Worm (Caenorhabditis elegans) whole organism, L2 larva: Measurements from ENCODE around the gene ric-4.

ENCODE experiments used
- C34F6.9 ChIP-seq: fragments of 150-350 bp; optimal IDR thresholded peaks from 2 replicates; lab custom pipeline; 2014; ENCODE audit warnings: missing biosample characterization, missing genetic modification characterization
- R02D3.7 ChIP-seq: fragments of 150-350 bp; optimal IDR thresholded peaks from 2 replicates; lab custom pipeline; 2014; ENCODE audit warnings: missing biosample characterization, missing genetic modification characterization
- ZK546.5 ChIP-seq: sonication (generic microtip); optimal IDR thresholded peaks from 2 replicates; lab custom pipeline; 2017; ENCODE audit warnings: missing biosample characterization, missing genetic modification characterization
- alr-1 ChIP-seq: fragments of 150-350 bp; optimal IDR thresholded peaks from 2 replicates; lab custom pipeline; 2014; ENCODE audit warnings: missing biosample characterization, missing genetic modification characterization
- ama-1 ChIP-seq: fragments of 150-350 bp; optimal IDR thresholded peaks from 2 replicates; lab custom pipeline; 2018; ENCODE audit warnings: inconsistent platforms
- ceh-16 ChIP-seq: fragments of 150-350 bp; optimal IDR thresholded peaks from 2 replicates; lab custom pipeline; 2014; ENCODE audit warnings: missing biosample characterization, missing genetic modification characterization
- dmd-4 ChIP-seq: sonication (generic microtip); optimal IDR thresholded peaks from 2 replicates; lab custom pipeline; 2017; ENCODE audit warnings: missing biosample characterization, missing genetic modification characterization
- egl-27 ChIP-seq: sonication (generic microtip); optimal IDR thresholded peaks from 3 replicates; lab custom pipeline; 2017; ENCODE audit warnings: missing biosample characterization, missing genetic modification reagents, missing genetic modification characterization
- elt-1 ChIP-seq: fragments of 150-350 bp; optimal IDR thresholded peaks from 2 replicates; lab custom pipeline; 2014; ENCODE audit warnings: missing biosample characterization, missing genetic modification characterization
- elt-3 ChIP-seq: sonication (generic microtip); optimal IDR thresholded peaks from 2 replicates; lab custom pipeline; 2017; ENCODE audit warnings: missing biosample characterization, missing genetic modification characterization
- fos-1 ChIP-seq: fragments of 150-350 bp; optimal IDR thresholded peaks from 2 replicates; lab custom pipeline; 2014; ENCODE audit warnings: missing biosample characterization, missing genetic modification characterization
- lin-11 ChIP-seq: fragments of 150-350 bp; sonication (generic microtip); optimal IDR thresholded peaks from 2 replicates; lab custom pipeline; 2014; ENCODE audit warnings: missing biosample characterization, missing genetic modification characterization, inconsistent platforms, mixed read lengths
- lin-13 ChIP-seq: fragments of 150-350 bp; optimal IDR thresholded peaks from 2 replicates; lab custom pipeline; 2014; ENCODE audit warnings: missing biosample characterization, missing genetic modification reagents, missing genetic modification characterization
- mab-5 ChIP-seq: fragments of 150-350 bp; optimal IDR thresholded peaks from 2 replicates; lab custom pipeline; 2014; ENCODE audit warnings: missing biosample characterization, missing genetic modification characterization
- mdl-1 ChIP-seq, 2 experiments: fragments of 150-350 bp in 1 of 2; sonication (generic microtip) in 1 of 2; optimal IDR thresholded peaks; 2 replicates each; lab custom pipeline; 2017; ENCODE audit warnings: missing biosample characterization in 2 of 2, missing genetic modification characterization in 2 of 2
- nhr-10 ChIP-seq: sonication (generic microtip); optimal IDR thresholded peaks from 2 replicates; lab custom pipeline; 2017; ENCODE audit warnings: missing biosample characterization, missing genetic modification characterization
- nhr-12 ChIP-seq: fragments of 150-350 bp; optimal IDR thresholded peaks from 2 replicates; lab custom pipeline; 2014; ENCODE audit warnings: missing biosample characterization, missing genetic modification characterization
- nhr-129 ChIP-seq: fragments of 150-350 bp; optimal IDR thresholded peaks from 2 replicates; lab custom pipeline; 2014; ENCODE audit warnings: missing biosample characterization, missing genetic modification characterization
- nhr-21 ChIP-seq: fragments of 150-350 bp; optimal IDR thresholded peaks from 2 replicates; lab custom pipeline; 2014; ENCODE audit warnings: missing biosample characterization, missing genetic modification characterization
- nhr-23 ChIP-seq: fragments of 150-350 bp; optimal IDR thresholded peaks from 2 replicates; lab custom pipeline; 2014; ENCODE audit warnings: missing biosample characterization, missing genetic modification reagents, missing genetic modification characterization
- nhr-237 ChIP-seq: fragments of 150-350 bp; optimal IDR thresholded peaks from 2 replicates; lab custom pipeline; 2014; ENCODE audit warnings: missing biosample characterization, missing genetic modification characterization
- nhr-25 ChIP-seq: fragments of 150-350 bp; sonication (generic microtip); optimal IDR thresholded peaks from 3 replicates; lab custom pipeline; 2014; ENCODE audit warnings: missing biosample characterization, missing genetic modification characterization
- nhr-6 ChIP-seq: fragments of 150-350 bp; optimal IDR thresholded peaks from 2 replicates; lab custom pipeline; 2014; ENCODE audit warnings: missing biosample characterization, missing genetic modification characterization
- peb-1 ChIP-seq: fragments of 150-350 bp; optimal IDR thresholded peaks from 2 replicates; lab custom pipeline; 2014; ENCODE audit warnings: missing biosample characterization, missing genetic modification characterization
- sem-4 ChIP-seq: fragments of 150-350 bp; optimal IDR thresholded peaks from 2 replicates; lab custom pipeline; 2014; ENCODE audit warnings: missing biosample characterization, missing genetic modification reagents, missing genetic modification characterization
- sma-9 ChIP-seq, 2 experiments: fragments of 150-350 bp in 1 of 2; sonication (generic microtip) in 1 of 2; optimal IDR thresholded peaks; 2 replicates each; lab custom pipeline; 2014 to 2016; ENCODE audit warnings: missing genetic modification characterization in 2 of 2, mild to moderate bottlenecking in 1 of 2, missing biosample characterization in 1 of 2, missing compliant biosample characterization in 1 of 2, missing genetic modification reagents in 1 of 2, moderate library complexity in 1 of 2
- unc-39 ChIP-seq: fragments of 150-350 bp; optimal IDR thresholded peaks from 2 replicates; lab custom pipeline; 2014; ENCODE audit warnings: missing biosample characterization, missing genetic modification characterization
- unc-55 ChIP-seq: fragments of 150-350 bp; sonication (generic microtip); optimal IDR thresholded peaks from 3 replicates; lab custom pipeline; 2014; ENCODE audit warnings: missing biosample characterization, missing genetic modification reagents, missing genetic modification characterization
- unc-62 ChIP-seq: fragments of 150-350 bp; optimal IDR thresholded peaks from 2 replicates; lab custom pipeline; 2014; ENCODE audit warnings: missing biosample characterization, missing genetic modification reagents, missing genetic modification characterization
- zag-1 ChIP-seq: fragments of 150-350 bp; optimal IDR thresholded peaks from 2 replicates; lab custom pipeline; 2014; ENCODE audit warnings: missing biosample characterization, missing genetic modification characterization
- ztf-1 ChIP-seq: fragments of 200-800 bp; sonication (Bioruptor generic); conservative IDR thresholded peaks from 2 replicates; pipeline ENCODE4 v1.3.6; 2022; ENCODE audit warnings: missing genetic modification characterization, missing compliant biosample characterization
- ztf-11 ChIP-seq: sonication (generic microtip); optimal IDR thresholded peaks from 2 replicates; lab custom pipeline; 2017; ENCODE audit warnings: missing biosample characterization, missing genetic modification characterization

The ric-4 gene

ce11 chrV:10227333-10227732 lies 42.8 kb downstream of the ric-4 start, which contains the start of gene ttr-19:
Gene ttr-19, minus strand, starts transcription at chrV:10227433.
- TF ChIP-seq nhr-237 (tag; lab: Kevin White, UChicago) = no peak
- no peak for TF ChIP-seq fos-1 (tag; lab: Kevin White, UChicago)
- TF ChIP-seq zag-1 = no peak

ce11 chrV:10225610-10226009 lies 44.5 kb downstream of the ric-4 start, which contains the start of gene daf-36:
Gene daf-36, minus strand, starts transcription at chrV:10225710.
- TF ChIP-seq nhr-10 (no peak), fos-1 (tag; lab: Kevin White, UChicago) (peak; percentile 62), C34F6.9 (no peak)

DNA sequence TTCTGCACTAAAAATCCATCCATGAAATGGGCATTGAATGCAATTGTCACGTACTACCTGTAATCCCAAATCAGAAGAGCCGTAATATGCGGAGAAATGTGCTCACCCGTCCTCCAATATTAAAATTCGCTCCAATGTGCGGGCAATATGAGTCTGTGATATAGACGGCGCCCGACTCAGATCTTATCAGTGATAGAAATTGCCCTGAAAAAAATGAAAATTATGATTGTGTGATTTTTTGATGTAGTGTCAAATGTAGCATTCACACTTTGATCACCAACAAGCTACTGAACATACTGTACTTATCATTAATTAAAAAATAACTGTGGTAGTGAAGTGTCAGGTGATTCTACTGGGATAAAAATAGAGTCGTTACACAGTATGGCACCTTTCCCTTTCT lies 45.5 kb downstream of the ric-4 start:
- TF ChIP-seq nhr-21 (tag; lab: Kevin White, UChicago) = no peak
- TF ChIP-seq fos-1 (tag; lab: Kevin White, UChicago) = peak; percentile 60
- TF ChIP-seq C34F6.9 = no peak
- TF ChIP-seq ama-1 (lab: Kevin White, UChicago) = no peak
- TF ChIP-seq lin-11 (tag; lab: Kevin White, UChicago) = no peak
- TF ChIP-seq nhr-6 (tag; lab: Kevin White, UChicago) = no peak
- TF ChIP-seq nhr-12 (tag; lab: Kevin White, UChicago) = no peak

DNA sequence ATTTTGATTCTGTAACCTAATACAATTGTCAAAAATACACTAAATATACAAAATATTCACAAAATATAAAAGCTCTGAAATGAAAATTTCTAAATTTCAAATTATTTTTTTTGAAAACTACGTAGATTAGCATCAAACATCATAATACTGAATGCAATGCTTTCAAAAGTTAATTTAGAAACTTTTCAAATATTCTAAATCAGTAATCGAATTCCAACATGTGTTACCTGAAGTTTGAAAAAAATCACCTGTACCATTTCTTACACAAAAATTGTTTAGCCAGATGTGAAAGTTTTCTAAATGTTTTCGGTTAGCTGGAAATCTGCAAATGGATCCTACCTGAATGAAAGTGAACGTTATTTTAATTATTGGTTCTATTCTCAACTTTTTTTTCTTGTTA lies 48.1 kb downstream of the ric-4 start, which contains the start of gene C12D8.20:
C12D8.20 (plus strand) TSS at position 301 of the 400 bp plus-strand sequence.
- TF ChIP-seq egl-27 (tag; lab: Kevin White, UChicago) (no peak), sma-9 (GFP tag; optimal IDR thresholded peaks at IDR 0.05; lab: Kevin White, UChicago) (no peak), sma-9 (tag; optimal IDR thresholded peaks at IDR 0.05; lab: Kevin White, UChicago) (no peak), ztf-1 (GFP tag; lab: Robert Waterston, UW) (no peak), sem-4 (tag; lab: Kevin White, UChicago) (no peak), elt-1 (tag; lab: Kevin White, UChicago) (no peak), unc-39 (tag; lab: Kevin White, UChicago) (no peak), ztf-11 (tag; lab: Kevin White, UChicago) (no peak), ceh-16 (tag; lab: Kevin White, UChicago) (no peak), unc-55 (GFP tag; lab: Kevin White, UChicago) (no peak)
- TF ChIP-seq, all 48 proteins: peak for 0

- no peak for TF ChIP-seq unc-39 (tag; lab: Kevin White, UChicago)
These were observed 48.8 kb downstream of the ric-4 start, which contains the start of the genes fipr-5 and fipr-9 for ce11 chrV:10221317-10221716. Gene fipr-5, minus strand, starts transcription at chrV:10221417. Gene fipr-9, plus strand, starts transcription at chrV:10221662.

- TF ChIP-seq nhr-21 (tag; lab: Kevin White, UChicago) (no peak), unc-39 (tag; lab: Kevin White, UChicago) (no peak), mab-5 (tag; lab: Kevin White, UChicago) (no peak), nhr-12 (tag; lab: Kevin White, UChicago) (no peak), elt-3 (tag; lab: Kevin White, UChicago) (no peak), R02D3.7 (tag; lab: Kevin White, UChicago) (no peak), unc-62 (no peak), mdl-1 (tag; optimal IDR thresholded peaks at IDR 0.05; lab: Kevin White, UChicago) (no peak), nhr-237 (tag; lab: Kevin White, UChicago) (no peak), dmd-4 (no peak), nhr-129 (tag; lab: Kevin White, UChicago) (no peak), nhr-25 (tag; lab: Kevin White, UChicago) (no peak), nhr-23 (tag; lab: Kevin White, UChicago) (no peak), ztf-1 (GFP tag; lab: Robert Waterston, UW) (no peak), ZK546.5 (no peak)
These were observed 49.5 kb downstream of the ric-4 start, which contains the start of gene C12D8.13 for ce11 chrV:10220605-10221004. Gene C12D8.13, minus strand, starts transcription at chrV:10220705.

ce11 chrV:10216724-10217123 lies 53.4 kb downstream of the ric-4 start, which contains the start of gene ZK856.14:
Gene ZK856.14, plus strand, starts transcription at chrV:10217024.
- TF ChIP-seq peb-1 (tag; lab: Kevin White, UChicago) = no peak
- no peak for TF ChIP-seq R02D3.7 (tag; lab: Kevin White, UChicago)
- no peak for TF ChIP-seq dmd-4
- no peak for TF ChIP-seq elt-1 (tag; lab: Kevin White, UChicago)
- TF ChIP-seq alr-1 (tag; lab: Kevin White, UChicago) = no peak
- TF ChIP-seq nhr-25 (tag; lab: Kevin White, UChicago) = no peak
- TF ChIP-seq nhr-10 = no peak
- no peak for TF ChIP-seq mab-5 (tag; lab: Kevin White, UChicago)
- no peak for TF ChIP-seq lin-13 (GFP tag; lab: Kevin White, UChicago)
- no peak for TF ChIP-seq nhr-12 (tag; lab: Kevin White, UChicago)
